Worm (Caenorhabditis elegans): ENCODE data around the gene Y2H9A.4.

DNA sequence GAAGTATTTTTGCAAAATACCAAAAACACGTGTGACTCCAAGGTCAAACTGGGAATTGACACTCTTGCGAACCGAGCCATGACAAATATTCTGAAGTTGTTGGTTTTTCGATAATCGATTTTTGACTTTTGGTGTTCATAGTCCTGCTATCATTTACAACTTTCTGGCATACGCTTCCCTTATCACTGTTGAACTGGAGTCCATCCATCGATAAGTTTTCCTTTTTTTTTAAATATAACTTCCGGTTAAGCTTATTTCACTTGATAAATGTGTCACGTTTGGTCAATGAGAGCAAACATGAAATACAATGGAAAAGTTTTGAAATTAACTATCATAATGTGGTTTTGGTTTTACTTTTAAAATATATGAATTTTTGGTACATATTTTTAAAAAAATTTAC, 24.0 kb upstream of the Y2H9A.4 start:
- TF ChIP-seq lsy-27 (tag; optimal IDR thresholded peaks at IDR 0.05; ENCODE audit: borderline replicate concordance, insufficient read depth) (no peak), nfyb-1 (GFP tag; IDR thresholded peaks at IDR 0.05) (no peak), tbx-9 (tag; optimal IDR thresholded peaks at IDR 0.05; ENCODE audit: borderline replicate concordance) (no peak), ztf-18 (tag; optimal IDR thresholded peaks at IDR 0.05) (no peak), unc-62 (GFP tag; optimal IDR thresholded peaks at IDR 0.05) (no peak)
